Worm (Caenorhabditis elegans) whole organism, early embryonic: ENCODE data around the gene srh-207.

ENCODE experiments used
- ama-1 ChIP-seq: fragments of 150-350 bp; optimal IDR thresholded peaks from 2 replicates; lab custom pipeline; 2014
- ceh-36 ChIP-seq: sonication (generic microtip); optimal IDR thresholded peaks from 2 replicates; lab custom pipeline; 2016; ENCODE audit warnings: missing genetic modification characterization, inconsistent platforms, missing compliant biosample characterization
- flt-1 ChIP-seq: fragments of 200-800 bp; sonication (Bioruptor generic); IDR thresholded peaks from 2 replicates; pipeline ENCODE4 v1.3.6; 2022; ENCODE audit warnings: missing genetic modification characterization, missing compliant biosample characterization
- hmg-4 ChIP-seq: fragments of 200-800 bp; sonication (Bioruptor generic); optimal IDR thresholded peaks from 2 replicates; lab custom pipeline; 2018; ENCODE audit warnings: mild to moderate bottlenecking, missing genetic modification characterization, missing compliant biosample characterization
- pes-1 ChIP-seq: fragments of 200-800 bp; sonication (Bioruptor generic); IDR thresholded peaks from 2 replicates; pipeline ENCODE4 v1.3.6; 2022; ENCODE audit warnings: missing genetic modification reagents, missing genetic modification characterization, missing compliant biosample characterization
- scrt-1 ChIP-seq: fragments of 200-800 bp; sonication (Bioruptor generic); IDR thresholded peaks from 2 replicates; pipeline ENCODE4 v1.3.6; 2022; ENCODE audit warnings: missing genetic modification characterization, missing compliant biosample characterization
- tra-4 ChIP-seq: sonication (generic microtip); optimal IDR thresholded peaks from 2 replicates; lab custom pipeline; 2017; ENCODE audit warnings: missing genetic modification characterization, missing compliant biosample characterization

DNA sequence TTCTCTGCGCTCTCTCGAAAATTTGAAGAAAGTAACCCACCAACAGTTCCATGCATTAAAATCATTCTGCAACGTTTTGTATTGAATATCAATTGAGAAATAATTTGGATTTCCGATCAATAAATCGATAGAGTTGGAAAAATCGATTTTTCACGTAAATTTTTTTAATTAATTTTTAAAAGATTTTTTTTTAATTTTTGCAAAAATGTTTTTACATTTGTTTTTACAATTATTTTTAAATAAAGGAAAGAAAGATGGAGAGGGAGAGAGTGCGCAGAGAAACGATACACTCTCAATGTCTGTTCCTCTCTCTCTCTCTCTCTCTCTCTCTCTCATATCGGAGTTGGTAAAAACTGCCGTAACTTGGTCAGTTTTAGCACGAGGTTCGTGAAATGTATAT is 15.5 kb upstream of the srh-207 start, which contains the start of gene ZK262.19:
- TF ChIP-seq ceh-36 (tag; lab: Kevin White, UChicago): no peak
- no peak for TF ChIP-seq pes-1 (GFP tag; lab: Robert Waterston, UW)
- no peak for TF ChIP-seq ama-1 (lab: Kevin White, UChicago)
- no peak for TF ChIP-seq tra-4 (tag; lab: Kevin White, UChicago)
- no peak for TF ChIP-seq scrt-1 (GFP tag; lab: Robert Waterston, UW)
- TF ChIP-seq flt-1 (GFP tag; lab: Robert Waterston, UW): no peak
- TF ChIP-seq hmg-4: no peak
